Worm (Caenorhabditis elegans): ENCODE results near the gene ZC449.4.

Gene ZC449.4

ce11 chrX:5028593-5028955 lies 5.2 kb downstream of the ZC449.4 start:
- TF ChIP-seq mcd-1 (GFP tag; IDR thresholded peaks at IDR 0.05) (no peak), ztf-6 (GFP tag; IDR thresholded peaks at IDR 0.05) (no peak), ceh-40 (GFP tag; IDR thresholded peaks at IDR 0.05) (no peak)

- TF ChIP-seq ekl-4 (GFP tag; IDR thresholded peaks at IDR 0.05) (no peak), ceh-27 (GFP tag; optimal IDR thresholded peaks at IDR 0.05) (peak; percentile 73)
Observed at ce11 chrX:5027923-5028592, 5.7 kb downstream of the ZC449.4 start.

- TF ChIP-seq F33H1.4 (GFP tag; IDR thresholded peaks at IDR 0.05) (no peak), ztf-3 (GFP tag; optimal IDR thresholded peaks at IDR 0.05) (no peak), ekl-4 (GFP tag; IDR thresholded peaks at IDR 0.05) (no peak), athp-1 (tag; optimal IDR thresholded peaks at IDR 0.05) (no peak), sea-2 (GFP tag; IDR thresholded peaks at IDR 0.05) (no peak), B0019.2 (GFP tag; conservative IDR thresholded peaks at IDR 0.05) (no peak)
Observed at ce11 chrX:5026461-5026860, 7.3 kb downstream of the ZC449.4 start.

ce11 chrX:5024300-5024699 lies 9.5 kb downstream of the ZC449.4 start, which contains the start of gene ZC449.1:
TSS of gene ZC449.1 (plus strand) at chrX:5024420.
- TF ChIP-seq mes-4 (tag; optimal IDR thresholded peaks at IDR 0.05) (no peak), attf-3 (GFP tag; conservative IDR thresholded peaks at IDR 0.05) (no peak), cebp-1 (GFP tag; IDR thresholded peaks at IDR 0.05) (no peak), cebp-1 (tag; optimal IDR thresholded peaks at IDR 0.05) (no peak), bed-2 (GFP tag; IDR thresholded peaks at IDR 0.05) (no peak), nfyb-1 (GFP tag; IDR thresholded peaks at IDR 0.05) (no peak), egl-44 (GFP tag; IDR thresholded peaks at IDR 0.05) (no peak), F39B2.1 (GFP tag; IDR thresholded peaks at IDR 0.05) (no peak), tlf-1 (GFP tag; optimal IDR thresholded peaks at IDR 0.05) (no peak), Y56A3A.18 (GFP tag; IDR thresholded peaks at IDR 0.05) (no peak), ccch-3 (GFP tag; optimal IDR thresholded peaks at IDR 0.05) (no peak), ama-1 (optimal IDR thresholded peaks at IDR 0.05) (no peak), ama-1 (GFP tag; optimal IDR thresholded peaks at IDR 0.05) (no peak), atf-7 (tag; optimal IDR thresholded peaks at IDR 0.05) (no peak), madf-8 (GFP tag; conservative IDR thresholded peaks at IDR 0.05) (no peak), D2030.7 (GFP tag; IDR thresholded peaks at IDR 0.05) (no peak)

DNA sequence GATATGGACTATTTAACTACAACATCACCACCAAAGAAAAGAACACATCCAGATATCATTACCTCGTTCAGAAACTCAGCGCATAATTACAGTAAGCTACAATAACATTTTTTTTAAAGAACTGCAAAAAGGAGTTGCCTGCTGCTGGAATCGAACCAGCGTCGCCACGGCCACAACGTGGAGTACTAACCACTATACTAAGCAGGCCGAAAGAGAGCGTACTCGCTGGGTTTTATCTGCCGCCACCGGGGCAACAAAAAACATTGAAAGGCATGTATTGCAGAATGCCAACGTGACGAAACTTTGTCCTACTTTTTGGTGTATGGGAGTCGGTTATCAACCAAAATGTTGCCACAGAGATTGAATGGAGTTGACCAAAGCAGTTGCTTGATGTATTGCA lies 11.1 kb downstream of the ZC449.4 start:
- TF ChIP-seq lsy-27 (tag; optimal IDR thresholded peaks at IDR 0.05; ENCODE audit: borderline replicate concordance, insufficient read depth) (no peak), ztf-18 (tag; optimal IDR thresholded peaks at IDR 0.05) (peak; percentile 53), nfya-1 (tag; optimal IDR thresholded peaks at IDR 0.05; ENCODE audit: borderline replicate concordance, insufficient read depth) (no peak), cebp-1 (GFP tag; IDR thresholded peaks at IDR 0.05) (peak; percentile 42; the same call in 1 of the 2 replicates), cebp-1 (tag; optimal IDR thresholded peaks at IDR 0.05) (no peak), ceh-100 (GFP tag; IDR thresholded peaks at IDR 0.05) (peak; percentile 37; the same call in 1 of the 2 replicates), F57A8.1 (GFP tag; optimal IDR thresholded peaks at IDR 0.05) (peak; percentile 53), Y53F4B.3 (GFP tag; IDR thresholded peaks at IDR 0.05) (0 out of 2 replicates have a peak, but pooled peaks have one; percentile 39), lin-35 (GFP tag; optimal IDR thresholded peaks at IDR 0.05) (peak in 1 of 3 experiments; percentile 37), ceh-27 (GFP tag; optimal IDR thresholded peaks at IDR 0.05) (peak; percentile 58), fkh-3 (tag; optimal IDR thresholded peaks at IDR 0.05) (peak; percentile 43), die-1 (tag; optimal IDR thresholded peaks at IDR 0.05) (peak; percentile 84), K12H6.12 (tag; optimal IDR thresholded peaks at IDR 0.05) (peak; percentile 62), egrh-3 (GFP tag; IDR thresholded peaks at IDR 0.05) (peak; percentile 34; the same call in 1 of the 2 replicates), xnd-1 (tag; optimal IDR thresholded peaks at IDR 0.05) (no peak), nfyb-1 (GFP tag; IDR thresholded peaks at IDR 0.05) (peak; percentile 69), repo-1 (tag; optimal IDR thresholded peaks at IDR 0.05) (no peak), hsf-1 (GFP tag; IDR thresholded peaks at IDR 0.05) (no peak), snpc-1.1 (tag; optimal IDR thresholded peaks at IDR 0.05; ENCODE audit: insufficient read depth) (peak; percentile 36), F33H1.4 (GFP tag; IDR thresholded peaks at IDR 0.05) (no peak), F49E8.2 (tag; optimal IDR thresholded peaks at IDR 0.05; ENCODE audit: insufficient read depth) (peak; percentile 27)
